Worm (Caenorhabditis elegans): ENCODE results near the gene acr-9.

DNA sequence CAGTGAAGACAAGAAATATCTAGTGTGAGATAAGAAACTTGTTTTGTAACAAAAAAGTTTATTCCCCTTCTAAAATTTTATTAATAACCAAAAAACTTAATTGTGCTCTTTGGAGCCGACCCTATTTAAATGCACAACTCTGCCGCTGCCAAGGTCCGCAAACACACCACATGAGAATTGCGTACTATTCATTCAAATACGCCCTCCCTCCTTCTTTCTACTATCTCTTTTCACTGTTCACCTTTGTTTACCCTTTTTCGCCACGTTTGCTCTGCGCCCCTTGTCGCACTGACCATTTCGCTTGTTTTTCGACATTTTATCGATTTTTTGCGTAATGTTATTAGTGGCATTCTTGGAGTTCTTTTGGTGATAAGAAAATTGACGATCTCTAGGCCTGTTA lies 22.9 kb upstream of the acr-9 start:
- TF ChIP-seq lin-39 (tag; optimal IDR thresholded peaks at IDR 0.05) (no peak), skn-1 (tag; optimal IDR thresholded peaks at IDR 0.05) (no peak), nhr-11 (tag; optimal IDR thresholded peaks at IDR 0.05) (no peak), aly-2 (tag; optimal IDR thresholded peaks at IDR 0.05) (no peak), spr-3 (GFP tag; optimal IDR thresholded peaks at IDR 0.05) (no peak), unc-62 (GFP tag; optimal IDR thresholded peaks at IDR 0.05 in 1 of 2) (no peak), unc-62 (tag; optimal IDR thresholded peaks at IDR 0.05) (no peak)

Data from whole organism, L4 larva.